Worm (Caenorhabditis elegans): Measurements from ENCODE around the gene cnd-1.

cnd-1 gene

DNA sequence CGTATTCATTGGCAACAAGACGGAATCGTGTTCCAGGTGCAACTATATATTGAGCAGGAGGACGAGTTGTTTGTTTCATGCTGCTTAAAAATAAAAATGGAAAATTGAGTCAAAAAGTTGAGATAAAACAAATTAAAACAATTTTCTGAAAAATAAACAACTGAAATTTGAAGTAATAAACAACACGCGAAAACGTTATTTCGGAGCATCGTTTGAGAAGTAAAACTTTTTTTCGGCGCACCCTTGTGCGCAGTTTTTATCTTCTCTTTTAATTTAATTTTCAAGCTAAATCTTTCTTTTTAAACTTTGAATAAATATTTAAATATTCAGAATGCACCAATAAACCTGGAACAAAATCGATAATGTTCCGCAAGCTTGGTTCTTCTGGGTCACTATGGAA lies 9.7 kb upstream of the cnd-1 start, which contains the start of the genes sumv-1 and gop-1:
sumv-1 (minus strand) TSS at position 80 of the 400 bp plus-strand sequence.
gop-1 (plus strand) TSS at position 331 of the 400 bp plus-strand sequence.
- TF ChIP-seq B0261.1 (tag; optimal IDR thresholded peaks at IDR 0.05): no peak
- peak; percentile 83 for TF ChIP-seq attf-3 (GFP tag; conservative IDR thresholded peaks at IDR 0.05)

DNA sequence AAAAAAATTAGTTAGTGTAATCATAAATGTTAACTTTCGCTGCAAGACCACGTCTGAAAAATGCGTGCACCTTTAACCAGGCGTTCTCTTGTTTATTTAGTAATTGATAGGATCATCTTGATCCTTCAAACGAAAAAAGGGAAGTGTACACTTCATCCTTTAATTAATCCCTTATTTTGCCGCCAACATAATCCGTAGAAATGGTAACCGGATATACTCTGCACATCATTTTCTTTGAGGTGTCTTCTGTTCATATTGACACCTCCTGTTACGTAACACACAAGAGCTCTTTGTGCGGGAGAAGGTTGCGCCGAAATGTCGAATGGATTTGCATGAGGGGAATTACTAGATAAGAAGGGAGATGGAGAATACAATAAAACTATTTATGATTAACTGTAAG lies 4.3 kb upstream of the cnd-1 start:
- no peak for TF ChIP-seq F49E8.2 (tag; optimal IDR thresholded peaks at IDR 0.05; ENCODE audit: insufficient read depth)
- no peak for TF ChIP-seq rcor-1 (GFP tag; IDR thresholded peaks at IDR 0.05)
- TF ChIP-seq ceh-91 (GFP tag; IDR thresholded peaks at IDR 0.05): no peak
- no peak for TF ChIP-seq let-607 (tag; optimal IDR thresholded peaks at IDR 0.05)
- TF ChIP-seq dox-1 (GFP tag; IDR thresholded peaks at IDR 0.05): no peak
- TF ChIP-seq mxl-1 (tag; optimal IDR thresholded peaks at IDR 0.05): no peak
- TF ChIP-seq dpl-1 (GFP tag; optimal IDR thresholded peaks at IDR 0.05): no peak
- no peak for TF ChIP-seq Y95B8A.8 (GFP tag; IDR thresholded peaks at IDR 0.05)
- TF ChIP-seq aptf-3 (GFP tag; IDR thresholded peaks at IDR 0.05): no peak
- no peak for TF ChIP-seq Y79H2A.3 (GFP tag; conservative IDR thresholded peaks at IDR 0.05)
- TF ChIP-seq die-1 (tag; optimal IDR thresholded peaks at IDR 0.05): no peak
- TF ChIP-seq pha-4 (tag; optimal IDR thresholded peaks at IDR 0.05): no peak
- no peak for TF ChIP-seq lin-54 (GFP tag; optimal IDR thresholded peaks at IDR 0.05)
- TF ChIP-seq hlh-26 (GFP tag; conservative IDR thresholded peaks at IDR 0.05): no peak
- no peak for TF ChIP-seq snpc-1.1 (tag; optimal IDR thresholded peaks at IDR 0.05; ENCODE audit: insufficient read depth)
- TF ChIP-seq xnd-1 (tag; optimal IDR thresholded peaks at IDR 0.05): no peak

DNA sequence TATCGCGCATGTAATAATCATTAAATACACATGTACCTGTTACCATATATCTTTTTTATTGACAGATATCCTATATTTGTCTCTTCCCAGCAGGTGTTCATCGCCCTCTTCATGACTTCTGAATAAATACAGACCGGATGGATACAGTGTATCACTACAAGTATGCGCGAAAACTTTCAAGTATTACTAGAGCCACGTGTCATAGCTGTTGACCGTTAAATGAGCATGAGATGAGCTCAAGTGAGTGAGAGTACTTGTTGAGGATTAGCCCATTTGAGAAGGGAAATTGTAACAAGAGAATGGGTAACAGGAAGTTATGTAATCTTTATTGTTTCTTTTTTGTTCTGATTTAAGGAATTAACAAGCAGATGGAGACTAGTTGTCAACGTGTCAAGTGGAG lies 628 bp upstream of the cnd-1 start:
- TF ChIP-seq tbx-9 (tag; optimal IDR thresholded peaks at IDR 0.05; ENCODE audit: borderline replicate concordance): no peak
- TF ChIP-seq ceh-100 (GFP tag; IDR thresholded peaks at IDR 0.05): no peak
- no peak for TF ChIP-seq F33H1.4 (GFP tag; IDR thresholded peaks at IDR 0.05)
- no peak for TF ChIP-seq unc-62 (GFP tag; optimal IDR thresholded peaks at IDR 0.05)
- no peak for TF ChIP-seq somi-1 (GFP tag; optimal IDR thresholded peaks at IDR 0.05)
- TF ChIP-seq zfh-2 (GFP tag; conservative IDR thresholded peaks at IDR 0.05): no peak
- no peak for TF ChIP-seq snpc-4 (GFP tag; optimal IDR thresholded peaks at IDR 0.05)
- no peak for TF ChIP-seq snpc-4 (tag; optimal IDR thresholded peaks at IDR 0.05)
- TF ChIP-seq Y53G8AR.9 (GFP tag; conservative IDR thresholded peaks at IDR 0.05): no peak
- TF ChIP-seq akir-1 (GFP tag; optimal IDR thresholded peaks at IDR 0.05): no peak

DNA sequence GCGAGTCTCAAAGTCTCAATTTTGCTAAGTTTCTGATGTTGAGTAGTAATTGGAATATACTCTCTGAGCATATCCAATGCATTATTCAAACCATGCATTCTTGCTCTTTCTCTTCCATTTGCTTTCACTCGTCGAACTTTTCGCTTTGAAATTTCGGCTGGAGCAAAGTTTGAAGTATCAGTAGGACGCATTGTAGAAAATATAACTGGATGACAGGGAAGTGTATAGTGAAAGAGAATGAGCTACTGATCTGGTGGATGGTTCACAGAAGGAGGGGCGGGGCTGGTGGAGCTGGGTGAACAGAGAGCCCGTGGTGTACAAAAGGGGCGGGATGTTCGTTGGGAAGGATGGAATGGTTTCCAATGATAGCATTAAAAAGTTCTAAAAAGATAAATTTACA lies 2.6 kb downstream of the cnd-1 start:
- TF ChIP-seq F37B4.10 (GFP tag; IDR thresholded peaks at IDR 0.05): 0 out of 2 replicates have a peak, but pooled peaks have one; percentile 53
- no peak for TF ChIP-seq B0035.1 (tag; optimal IDR thresholded peaks at IDR 0.05)

DNA sequence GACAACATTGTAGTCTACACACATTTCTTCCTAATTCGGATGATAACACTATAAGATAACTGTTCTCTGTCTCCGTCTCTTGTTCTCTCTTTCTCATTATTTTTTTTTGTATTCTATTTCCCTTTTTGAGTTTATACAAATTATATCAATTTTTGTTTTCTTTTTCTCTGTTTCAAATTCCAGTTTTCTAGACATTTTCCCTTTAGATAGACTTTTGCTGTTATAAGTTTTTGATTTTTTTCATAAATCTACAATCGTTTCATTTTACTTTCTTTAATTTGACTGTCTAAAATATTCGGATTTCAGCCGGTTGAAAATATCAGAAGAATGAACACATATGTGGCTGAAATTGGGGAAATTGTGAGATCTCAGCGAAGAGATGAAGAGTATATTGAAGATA lies 8.3 kb downstream of the cnd-1 start, which contains the start of gene prx-10:
prx-10 (plus strand) TSS at position 301 of the 400 bp plus-strand sequence.
- no peak for TF ChIP-seq F57A8.1 (GFP tag; optimal IDR thresholded peaks at IDR 0.05)
- no peak for TF ChIP-seq F49E8.2 (tag; optimal IDR thresholded peaks at IDR 0.05; ENCODE audit: insufficient read depth)
- TF ChIP-seq lin-35 (GFP tag; optimal IDR thresholded peaks at IDR 0.05): no peak
- TF ChIP-seq cebp-2 (GFP tag; IDR thresholded peaks at IDR 0.05): no peak
- TF ChIP-seq ztf-6 (GFP tag; IDR thresholded peaks at IDR 0.05): no peak
- no peak for TF ChIP-seq sdz-38 (tag; optimal IDR thresholded peaks at IDR 0.05)
- TF ChIP-seq xnd-1 (tag; optimal IDR thresholded peaks at IDR 0.05): no peak
- no peak for TF ChIP-seq ceh-58 (GFP tag; IDR thresholded peaks at IDR 0.05)
- no peak for TF ChIP-seq sea-2 (GFP tag; IDR thresholded peaks at IDR 0.05)
- TF ChIP-seq chd-7 (tag; optimal IDR thresholded peaks at IDR 0.05): no peak
